Worm (Caenorhabditis elegans): Measurements from ENCODE around the gene acs-1.

ce11 chrV:6554308-6554707 lies 29.5 kb downstream of the acs-1 start, which contains the start of gene K04A8.19:
- TF ChIP-seq ztf-29 (GFP tag; IDR thresholded peaks at IDR 0.05): no peak
- no peak for TF ChIP-seq flt-1 (GFP tag; IDR thresholded peaks at IDR 0.05)
- no peak for TF ChIP-seq cog-1 (tag; optimal IDR thresholded peaks at IDR 0.05)
